Worm (Caenorhabditis elegans): ENCODE results near the gene W04G3.5.

The W04G3.5 gene

ce11 chrX:11093985-11094593 is 20.6 kb downstream of the W04G3.5 start (continued):
- TF ChIP-seq ceh-6 (GFP tag; optimal IDR thresholded peaks at IDR 0.05): peak; percentile 66
- no peak for TF ChIP-seq elt-4 (tag; optimal IDR thresholded peaks at IDR 0.05)
- TF ChIP-seq rnt-1 (tag; optimal IDR thresholded peaks at IDR 0.05): peak; percentile 99
- TF ChIP-seq ttx-3 (tag; optimal IDR thresholded peaks at IDR 0.05): peak; percentile 76
- TF ChIP-seq syd-9 (tag; optimal IDR thresholded peaks at IDR 0.05): peak; percentile 94
- TF ChIP-seq nfya-1 (tag; optimal IDR thresholded peaks at IDR 0.05): peak; percentile 99
- TF ChIP-seq che-1 (tag; optimal IDR thresholded peaks at IDR 0.05): peak; percentile 52
- TF ChIP-seq hlh-8 (tag; optimal IDR thresholded peaks at IDR 0.05): peak; percentile 48
- peak; percentile 61 for TF ChIP-seq sox-2 (GFP tag; IDR thresholded peaks at IDR 0.05)
- peak; percentile 85 for TF ChIP-seq elt-2 (tag; optimal IDR thresholded peaks at IDR 0.05)
- TF ChIP-seq ceh-24 (tag; optimal IDR thresholded peaks at IDR 0.05): no peak
- peak; percentile 99 for TF ChIP-seq ceh-31 (tag; optimal IDR thresholded peaks at IDR 0.05)
- peak; percentile 46 for TF ChIP-seq sox-4 (tag; optimal IDR thresholded peaks at IDR 0.05)
- peak; percentile 96 for TF ChIP-seq unc-55 (GFP tag; optimal IDR thresholded peaks at IDR 0.05)
- peak; percentile 81 for TF ChIP-seq ceh-2 (tag; optimal IDR thresholded peaks at IDR 0.05)
- peak; percentile 69; the same call in 1 of the 2 replicates for TF ChIP-seq ceh-45 (GFP tag; IDR thresholded peaks at IDR 0.05)
- TF ChIP-seq fax-1 (tag; optimal IDR thresholded peaks at IDR 0.05): peak; percentile 51

ce11 chrX:11095480-11095879 is 22.0 kb downstream of the W04G3.5 start:
- TF ChIP-seq hlh-6 (tag; optimal IDR thresholded peaks at IDR 0.05) (peak; percentile 87), sox-2 (GFP tag; IDR thresholded peaks at IDR 0.05) (peak; percentile 63), ama-1 (optimal IDR thresholded peaks at IDR 0.05) (no peak), che-1 (tag; optimal IDR thresholded peaks at IDR 0.05) (peak; percentile 78), dmd-4 (tag; optimal IDR thresholded peaks at IDR 0.05; ENCODE audit: borderline replicate concordance) (peak; percentile 61), pha-2 (tag; optimal IDR thresholded peaks at IDR 0.05) (peak; percentile 65), C08G9.2 (tag; optimal IDR thresholded peaks at IDR 0.05) (peak; percentile 64), zip-5 (tag; optimal IDR thresholded peaks at IDR 0.05) (no peak), hlh-13 (GFP tag; optimal IDR thresholded peaks at IDR 0.05) (peak; percentile 34), tbx-2 (tag; optimal IDR thresholded peaks at IDR 0.05) (peak; percentile 80), lin-11 (tag; optimal IDR thresholded peaks at IDR 0.05) (peak; percentile 53), hlh-8 (tag; optimal IDR thresholded peaks at IDR 0.05) (peak; percentile 62), fax-1 (tag; optimal IDR thresholded peaks at IDR 0.05) (peak; percentile 56), pros-1 (tag; optimal IDR thresholded peaks at IDR 0.05) (no peak), sdc-2 (tag; optimal IDR thresholded peaks at IDR 0.05) (peak; percentile 97), unc-42 (tag; optimal IDR thresholded peaks at IDR 0.05) (peak; percentile 68), fkh-6 (tag; optimal IDR thresholded peaks at IDR 0.05) (peak; percentile 69), nfya-1 (tag; optimal IDR thresholded peaks at IDR 0.05) (peak; percentile 73), T23F11.4 (GFP tag; optimal IDR thresholded peaks at IDR 0.05) (peak; percentile 39), nhr-11 (tag; optimal IDR thresholded peaks at IDR 0.05) (no peak), ceh-31 (tag; optimal IDR thresholded peaks at IDR 0.05) (peak; percentile 78), ceh-34 (tag; optimal IDR thresholded peaks at IDR 0.05) (peak; percentile 75), elt-4 (tag; optimal IDR thresholded peaks at IDR 0.05) (peak; percentile 67), ceh-19 (GFP tag; optimal IDR thresholded peaks at IDR 0.05) (peak; percentile 41), pqm-1 (tag; optimal IDR thresholded peaks at IDR 0.05) (peak; percentile 47), eyg-1 (tag; optimal IDR thresholded peaks at IDR 0.05) (peak; percentile 66), unc-3 (GFP tag; conservative IDR thresholded peaks at IDR 0.05) (peak; percentile 77), unc-3 (tag; optimal IDR thresholded peaks at IDR 0.05) (peak; percentile 55), ceh-22 (tag; optimal IDR thresholded peaks at IDR 0.05) (no peak), sox-4 (tag; optimal IDR thresholded peaks at IDR 0.05) (peak; percentile 40), unc-55 (GFP tag; optimal IDR thresholded peaks at IDR 0.05) (no peak), unc-86 (tag; optimal IDR thresholded peaks at IDR 0.05) (peak; percentile 74), hlh-30 (tag; optimal IDR thresholded peaks at IDR 0.05; ENCODE audit: insufficient read depth) (peak; percentile 20), rnt-1 (tag; optimal IDR thresholded peaks at IDR 0.05) (peak; percentile 78), lim-6 (tag; optimal IDR thresholded peaks at IDR 0.05) (peak; percentile 62), ets-4 (tag; optimal IDR thresholded peaks at IDR 0.05) (peak; percentile 22), ahr-1 (tag; optimal IDR thresholded peaks at IDR 0.05) (peak; percentile 29), C38D4.7 (GFP tag; optimal IDR thresholded peaks at IDR 0.05) (peak; percentile 66), hlh-15 (tag; optimal IDR thresholded peaks at IDR 0.05) (no peak), K02D7.2 (tag; optimal IDR thresholded peaks at IDR 0.05) (peak; percentile 35), ref-2 (tag; optimal IDR thresholded peaks at IDR 0.05) (peak; percentile 84), fkh-10 (GFP tag; optimal IDR thresholded peaks at IDR 0.05) (peak; percentile 56), ceh-24 (tag; optimal IDR thresholded peaks at IDR 0.05) (no peak)

All from whole organism, late embryonic.